Worm (Caenorhabditis elegans): ENCODE results near the gene srw-124.

- TF ChIP-seq ama-1 (optimal IDR thresholded peaks at IDR 0.05) (no peak), tra-4 (tag; optimal IDR thresholded peaks at IDR 0.05) (no peak), ceh-13 (GFP tag; optimal IDR thresholded peaks at IDR 0.05) (no peak), sea-1 (GFP tag; conservative IDR thresholded peaks at IDR 0.05) (no peak)
Observed at ce11 chrV:3017930-3018329, 41.5 kb downstream of the srw-124 start.
